Worm (Caenorhabditis elegans) whole organism, late embryonic: Measurements from ENCODE around the gene F12A10.9.

Source experiments
- F13H6.1 ChIP-seq: sonication (generic microtip); optimal IDR thresholded peaks from 2 replicates; lab custom pipeline; 2016; ENCODE audit warnings: missing genetic modification characterization, missing compliant biosample characterization
- Y22D7AL.16 ChIP-seq: sonication (generic microtip); optimal IDR thresholded peaks from 2 replicates; lab custom pipeline; 2016; ENCODE audit warnings: missing genetic modification characterization, missing compliant biosample characterization
- ahr-1 ChIP-seq: sonication (generic microtip); optimal IDR thresholded peaks from 2 replicates; lab custom pipeline; 2016; ENCODE audit warnings: missing genetic modification characterization, missing compliant biosample characterization
- ama-1 ChIP-seq: fragments of 150-350 bp; optimal IDR thresholded peaks from 2 replicates; lab custom pipeline; 2014
- ceh-14 ChIP-seq: sonication (generic microtip); optimal IDR thresholded peaks from 2 replicates; lab custom pipeline; 2016; ENCODE audit warnings: missing genotype, missing genetic modification characterization, missing compliant biosample characterization
- ceh-18 ChIP-seq: sonication (generic microtip); optimal IDR thresholded peaks from 2 replicates; lab custom pipeline; 2016; ENCODE audit warnings: missing genetic modification characterization, missing compliant biosample characterization
- ceh-24 ChIP-seq: sonication (generic microtip); optimal IDR thresholded peaks from 2 replicates; lab custom pipeline; 2016; ENCODE audit warnings: mild to moderate bottlenecking, missing genetic modification characterization, missing compliant biosample characterization
- ceh-31 ChIP-seq: sonication (generic microtip); optimal IDR thresholded peaks from 2 replicates; lab custom pipeline; 2016; ENCODE audit warnings: missing genetic modification characterization, missing compliant biosample characterization
- ceh-34 ChIP-seq: sonication (generic microtip); optimal IDR thresholded peaks from 2 replicates; lab custom pipeline; 2016; ENCODE audit warnings: mild to moderate bottlenecking, missing genetic modification characterization, missing compliant biosample characterization
- dmd-4 ChIP-seq: sonication (generic microtip); optimal IDR thresholded peaks from 2 replicates; lab custom pipeline; 2016; ENCODE audit warnings: borderline replicate concordance, missing genetic modification characterization, missing compliant biosample characterization
- dve-1 ChIP-seq: sonication (generic microtip); optimal IDR thresholded peaks from 2 replicates; lab custom pipeline; 2017; ENCODE audit warnings: antibody characterized with exemption, mild to moderate bottlenecking, missing genetic modification characterization, missing compliant biosample characterization
- elt-2 ChIP-seq: sonication (generic microtip); optimal IDR thresholded peaks from 2 replicates; lab custom pipeline; 2016; ENCODE audit warnings: missing genetic modification reagents, missing genetic modification characterization, missing compliant biosample characterization
- elt-4 ChIP-seq: sonication (generic microtip); optimal IDR thresholded peaks from 2 replicates; lab custom pipeline; 2016; ENCODE audit warnings: missing genetic modification characterization, missing compliant biosample characterization
- fax-1 ChIP-seq: sonication (generic microtip); optimal IDR thresholded peaks from 2 replicates; lab custom pipeline; 2016; ENCODE audit warnings: missing genotype, missing genetic modification characterization, missing compliant biosample characterization
- fkh-6 ChIP-seq: sonication (generic microtip); optimal IDR thresholded peaks from 2 replicates; lab custom pipeline; 2016; ENCODE audit warnings: missing genetic modification characterization, missing compliant biosample characterization
- hlh-13 ChIP-seq: fragments of 200-800 bp; sonication (Bioruptor generic); optimal IDR thresholded peaks from 2 replicates; lab custom pipeline; 2018; ENCODE audit warnings: mild to moderate bottlenecking, missing genetic modification characterization, missing compliant biosample characterization
- hlh-15 ChIP-seq: sonication (generic microtip); optimal IDR thresholded peaks from 2 replicates; lab custom pipeline; 2016; ENCODE audit warnings: missing genetic modification characterization, missing compliant biosample characterization
- hlh-30 ChIP-seq: sonication (generic microtip); optimal IDR thresholded peaks from 2 replicates; lab custom pipeline; 2017; ENCODE audit warnings: antibody characterized with exemption, missing genetic modification characterization, missing compliant biosample characterization; ENCODE audit not compliant: insufficient read depth
- lin-11 ChIP-seq: fragments of 200-800 bp; sonication (Bioruptor generic); optimal IDR thresholded peaks from 2 replicates; lab custom pipeline; 2018; ENCODE audit warnings: mild to moderate bottlenecking, missing genetic modification characterization, missing compliant biosample characterization
- pat-9 ChIP-seq: fragments of 200-800 bp; sonication (Bioruptor generic); optimal IDR thresholded peaks from 2 replicates; lab custom pipeline; 2018; ENCODE audit warnings: mild to moderate bottlenecking, missing genetic modification characterization, moderate library complexity, missing compliant biosample characterization
- pax-1 ChIP-seq: fragments of 150-350 bp; optimal IDR thresholded peaks from 2 replicates; lab custom pipeline; 2014; ENCODE audit warnings: missing biosample characterization, missing genetic modification characterization
- pqm-1 ChIP-seq: sonication (generic microtip); optimal IDR thresholded peaks from 2 replicates; lab custom pipeline; 2016; ENCODE audit warnings: missing genetic modification characterization, missing compliant biosample characterization
- rnt-1 ChIP-seq: sonication (generic microtip); optimal IDR thresholded peaks from 2 replicates; lab custom pipeline; 2016; ENCODE audit warnings: missing genetic modification characterization, missing compliant biosample characterization
- sdc-2 ChIP-seq: sonication (generic microtip); optimal IDR thresholded peaks from 2 replicates; lab custom pipeline; 2016; ENCODE audit warnings: missing genotype, missing genetic modification characterization, missing compliant biosample characterization
- syd-9 ChIP-seq: sonication (generic microtip); optimal IDR thresholded peaks from 2 replicates; lab custom pipeline; 2016; ENCODE audit warnings: mild to moderate bottlenecking, missing genetic modification characterization, moderate library complexity, missing compliant biosample characterization
- tbx-2 ChIP-seq: sonication (generic microtip); optimal IDR thresholded peaks from 2 replicates; lab custom pipeline; 2016; ENCODE audit warnings: missing genetic modification characterization, missing compliant biosample characterization
- unc-3 ChIP-seq, 2 experiments: fragments of 200-800 bp in 1 of 2; sonication (Bioruptor generic) in 1 of 2; sonication (generic microtip) in 1 of 2; conservative IDR thresholded peaks in 1 of 2; optimal IDR thresholded peaks in 1 of 2; 2 replicates each; pipeline versions ENCODE4 v1.3.6 to Lab custom; 2016 to 2022; ENCODE audit warnings: missing compliant biosample characterization in 2 of 2, missing genetic modification characterization in 2 of 2, missing genetic modification reagents in 1 of 2
- unc-55 ChIP-seq: sonication (generic microtip); optimal IDR thresholded peaks from 2 replicates; lab custom pipeline; 2017; ENCODE audit warnings: missing biosample characterization, missing genetic modification reagents, missing genetic modification characterization
- zip-5 ChIP-seq: sonication (generic microtip); optimal IDR thresholded peaks from 2 replicates; lab custom pipeline; 2016; ENCODE audit warnings: missing genetic modification characterization, missing compliant biosample characterization

F12A10.9 gene

ce11 chrII:5455650-5456355, 42.7 kb upstream of the F12A10.9 start, which contains the start of gene daz-1:
Gene daz-1, plus strand, starts transcription at chrII:5456305.
- TF ChIP-seq elt-4 (tag; lab: Kevin White, UChicago) (no peak), rnt-1 (tag; lab: Kevin White, UChicago) (no peak), hlh-15 (no peak), fkh-6 (tag; lab: Kevin White, UChicago) (no peak), unc-3 (GFP tag; conservative IDR thresholded peaks at IDR 0.05; lab: Robert Waterston, UW) (no peak), unc-3 (tag; optimal IDR thresholded peaks at IDR 0.05; lab: Kevin White, UChicago) (no peak), hlh-13 (no peak), dve-1 (tag; lab: Kevin White, UChicago) (no peak), F13H6.1 (tag; lab: Kevin White, UChicago) (no peak), elt-2 (tag; lab: Kevin White, UChicago) (no peak)

ce11 chrII:5458683-5459410, 39.6 kb upstream of the F12A10.9 start:
- TF ChIP-seq ama-1 (no peak), fax-1 (tag; lab: Kevin White, UChicago) (no peak), ceh-14 (tag; lab: Kevin White, UChicago) (no peak), F13H6.1 (tag; lab: Kevin White, UChicago) (no peak), Y22D7AL.16 (no peak), zip-5 (tag; lab: Kevin White, UChicago) (no peak), ceh-24 (tag; lab: Kevin White, UChicago) (no peak), pax-1 (tag; lab: Kevin White, UChicago) (no peak)
- TF ChIP-seq, all 69 proteins: peak for 0

- TF ChIP-seq pqm-1 (tag; lab: Kevin White, UChicago) (no peak), syd-9 (tag; lab: Kevin White, UChicago) (no peak), ama-1 (no peak), ceh-18 (tag; lab: Kevin White, UChicago) (no peak), pat-9 (tag; lab: Kevin White, UChicago) (no peak), elt-2 (tag; lab: Kevin White, UChicago) (peak; percentile 42)
Observed at ce11 chrII:5459534-5459933, 39.0 kb upstream of the F12A10.9 start.

- TF ChIP-seq sdc-2 (tag; lab: Kevin White, UChicago) (no peak), elt-2 (tag; lab: Kevin White, UChicago) (peak; percentile 34), ama-1 (no peak), hlh-30 (tag; lab: Kevin White, UChicago) (peak; percentile 7), rnt-1 (tag; lab: Kevin White, UChicago) (peak; percentile 9), lin-11 (no peak), dmd-4 (tag; lab: Kevin White, UChicago) (no peak), ceh-34 (peak; percentile 30), ceh-31 (tag; lab: Kevin White, UChicago) (peak; percentile 2), tbx-2 (tag; lab: Kevin White, UChicago) (peak; percentile 19), ahr-1 (tag; lab: Kevin White, UChicago) (no peak), unc-55 (GFP tag; lab: Kevin White, UChicago) (peak; percentile 37)
Observed at ce11 chrII:5460911-5461310, 37.6 kb upstream of the F12A10.9 start.

- TF ChIP-seq ama-1 (no peak), unc-55 (GFP tag; lab: Kevin White, UChicago) (peak; percentile 34)
Observed at ce11 chrII:5463692-5464300, 34.7 kb upstream of the F12A10.9 start.
